Fruit fly (Drosophila melanogaster): Measurements from ENCODE around the gene Bin1.

DNA sequence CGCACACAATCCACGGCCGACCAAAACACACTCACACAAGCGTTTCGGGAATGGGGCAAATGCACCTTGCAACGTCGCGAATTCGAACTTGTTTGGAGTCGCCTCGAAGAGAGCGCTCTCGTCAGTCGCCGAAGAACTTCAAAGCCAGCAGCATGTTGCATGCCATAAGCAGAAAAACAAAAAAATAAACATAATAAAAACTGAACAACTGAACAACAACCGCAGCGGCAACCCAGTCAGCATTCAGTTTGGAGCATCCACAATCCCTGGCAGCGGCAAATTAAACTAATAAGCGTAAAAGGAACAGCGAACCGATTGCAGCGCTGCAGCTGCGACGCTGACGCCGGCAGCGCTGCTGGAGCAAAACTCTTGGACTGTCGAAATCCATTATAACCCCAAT, 43.2 kb upstream of the Bin1 start:
- TF ChIP-seq br (GFP tag; optimal IDR thresholded peaks at IDR 0.05) (no peak), woc (GFP tag; optimal IDR thresholded peaks at IDR 0.05) (no peak), rgr (GFP tag; optimal IDR thresholded peaks at IDR 0.05) (no peak), pan (optimal IDR thresholded peaks at IDR 0.05) (no peak), psq (GFP tag; optimal IDR thresholded peaks at IDR 0.05) (peak; percentile 15), fru (GFP tag; optimal IDR thresholded peaks at IDR 0.05) (no peak), HLH106 (tag; optimal IDR thresholded peaks at IDR 0.05) (no peak)

All from whole organism, wandering third instar larva.